Fruit fly (Drosophila melanogaster) whole organism, embryonic: ENCODE results near the gene CG5697.

ENCODE experiments used
- BEAF-32 ChIP-seq: fragments of 200-800 bp; sonication (Bioruptor generic); optimal IDR thresholded peaks from 3 replicates; lab custom pipeline; 2017; ENCODE audit warnings: missing biosample characterization, missing genetic modification characterization, mild to moderate bottlenecking, moderate library complexity, missing genetic modification reagents
- CG1024 ChIP-seq: fragments of 200-800 bp; sonication (Bioruptor generic); IDR thresholded peaks from 2 replicates; pipeline ENCODE4 v1.3.6; 2022; ENCODE audit warnings: missing biosample characterization, missing genetic modification characterization
- CG10267 ChIP-seq: fragments of 200-800 bp; sonication (Bioruptor generic); optimal IDR thresholded peaks from 2 replicates; lab custom pipeline; 2018; ENCODE audit warnings: missing biosample characterization, mild to moderate bottlenecking, missing genetic modification characterization, moderate library complexity
- CG10543 ChIP-seq: fragments of 200-800 bp; sonication (Bioruptor generic); optimal IDR thresholded peaks from 3 replicates; lab custom pipeline; 2017; ENCODE audit warnings: missing biosample characterization, mild to moderate bottlenecking, missing genetic modification characterization, moderate library complexity
- CG12071 ChIP-seq: fragments of 200-800 bp; sonication (Bioruptor generic); optimal IDR thresholded peaks from 3 replicates; lab custom pipeline; 2018; ENCODE audit warnings: missing biosample characterization, mild to moderate bottlenecking, missing genetic modification characterization
- CG12104 ChIP-seq: fragments of 200-800 bp; sonication (Bioruptor generic); optimal IDR thresholded peaks from 3 replicates; lab custom pipeline; 2016; ENCODE audit warnings: missing biosample characterization, missing genetic modification characterization
- CG12299 ChIP-seq: fragments of 200-800 bp; sonication (Bioruptor generic); optimal IDR thresholded peaks from 2 replicates; lab custom pipeline; 2018; ENCODE audit warnings: missing biosample characterization, mild to moderate bottlenecking, missing genetic modification characterization
- CG12744 ChIP-seq: fragments of 200-800 bp; sonication (Bioruptor generic); optimal IDR thresholded peaks from 2 replicates; lab custom pipeline; 2016; ENCODE audit warnings: missing biosample characterization, missing genetic modification characterization
- CG12769 ChIP-seq: fragments of 200-800 bp; sonication (Bioruptor generic); optimal IDR thresholded peaks from 2 replicates; lab custom pipeline; 2019; ENCODE audit warnings: missing biosample characterization, mild to moderate bottlenecking, missing genetic modification characterization, moderate library complexity
- CG13296 ChIP-seq: fragments of 200-800 bp; sonication (Bioruptor generic); optimal IDR thresholded peaks from 3 replicates; lab custom pipeline; 2018; ENCODE audit warnings: missing biosample characterization, mild to moderate bottlenecking, missing genetic modification characterization
- CG14050 ChIP-seq: fragments of 200-800 bp; sonication (Bioruptor generic); IDR thresholded peaks from 3 replicates; pipeline ENCODE4 v1.3.6; 2022; ENCODE audit warnings: missing biosample characterization, missing genetic modification characterization
- CG30020 ChIP-seq: fragments of 200-800 bp; optimal IDR thresholded peaks from 2 replicates; lab custom pipeline; 2019; ENCODE audit warnings: missing biosample characterization, mild to moderate bottlenecking, missing genetic modification characterization, moderate library complexity
- CG3163 ChIP-seq: fragments of 200-800 bp; sonication (Bioruptor generic); optimal IDR thresholded peaks from 3 replicates; lab custom pipeline; 2016; ENCODE audit warnings: missing biosample characterization, missing genetic modification characterization
- CG32767 ChIP-seq: fragments of 200-800 bp; sonication (Bioruptor generic); IDR thresholded peaks from 2 replicates; pipeline ENCODE4 v1.3.6; 2022; ENCODE audit warnings: missing biosample characterization, missing genetic modification characterization
- CG3726 ChIP-seq: fragments of 200-800 bp; sonication (Bioruptor generic); IDR thresholded peaks from 3 replicates; pipeline ENCODE4, ENCODE4 v1.3.6; 2022; ENCODE audit warnings: missing biosample characterization, missing genetic modification characterization
- CG42726 ChIP-seq: fragments of 200-800 bp; sonication (Bioruptor generic); IDR thresholded peaks from 2 replicates; pipeline ENCODE4 v1.3.6; 2022; ENCODE audit warnings: missing biosample characterization, missing genetic modification characterization; ENCODE audit not compliant: partially characterized antibody
- CG7928 ChIP-seq: fragments of 200-800 bp; sonication (Bioruptor generic); optimal IDR thresholded peaks from 2 replicates; lab custom pipeline; 2017; ENCODE audit warnings: missing biosample characterization, mild to moderate bottlenecking, missing genetic modification characterization
- CG8388 ChIP-seq: fragments of 200-800 bp; sonication (Bioruptor generic); optimal IDR thresholded peaks from 2 replicates; lab custom pipeline; 2019; ENCODE audit warnings: missing biosample characterization, mild to moderate bottlenecking, missing genetic modification characterization, moderate library complexity
- CrebB ChIP-seq: fragments of 200-800 bp; sonication (Bioruptor generic); optimal IDR thresholded peaks from 3 replicates; lab custom pipeline; 2018; ENCODE audit warnings: missing biosample characterization, mild to moderate bottlenecking, missing genetic modification characterization
- D ChIP-seq, 2 experiments: fragments of 200-800 bp in 1 of 2; fragments of >200 bp in 1 of 2; sonication (Bioruptor generic) in 1 of 2; optimal IDR thresholded peaks; 2 replicates in 1 of 2; 3 replicates in 1 of 2; lab custom pipeline; 2017; ENCODE audit warnings: mild to moderate bottlenecking in 1 of 2, missing biosample characterization in 1 of 2, missing genetic modification characterization in 1 of 2, missing genetic modification reagents in 1 of 2
- E2f1 ChIP-seq: fragments of 200-800 bp; sonication (Bioruptor generic); IDR thresholded peaks from 2 replicates; pipeline ENCODE4 v1.3.6; 2022; ENCODE audit warnings: missing biosample characterization, missing genetic modification characterization
- Fer1 ChIP-seq: fragments of 200-800 bp; sonication (Bioruptor generic); optimal IDR thresholded peaks from 2 replicates; lab custom pipeline; 2017; ENCODE audit warnings: missing biosample characterization, mild to moderate bottlenecking, missing genetic modification characterization
- Fer2 ChIP-seq: fragments of 200-800 bp; sonication (Bioruptor generic); optimal IDR thresholded peaks from 2 replicates; lab custom pipeline; 2018; ENCODE audit warnings: missing biosample characterization, mild to moderate bottlenecking, missing genetic modification characterization, moderate library complexity
- GATAe ChIP-seq: fragments of 200-800 bp; sonication (Bioruptor generic); conservative IDR thresholded peaks from 2 replicates; pipeline ENCODE4 v1.3.6; 2022; ENCODE audit warnings: missing biosample characterization, missing genetic modification characterization
- HHEX ChIP-seq: fragments of 200-800 bp; sonication (Bioruptor generic); optimal IDR thresholded peaks from 3 replicates; lab custom pipeline; 2017; ENCODE audit warnings: missing biosample characterization, mild to moderate bottlenecking, missing genetic modification characterization, missing genetic modification reagents
- Kr ChIP-seq: fragments of 200-800 bp; sonication (Bioruptor generic); optimal IDR thresholded peaks from 2 replicates; lab custom pipeline; 2017; ENCODE audit warnings: missing biosample characterization, mild to moderate bottlenecking, missing genetic modification characterization
- MBD-R2 ChIP-seq: fragments of 200-800 bp; sonication (Bioruptor generic); IDR thresholded peaks from 2 replicates; pipeline ENCODE4 v1.3.6; 2022; ENCODE audit warnings: missing biosample characterization, missing genetic modification characterization
- Optix ChIP-seq: fragments of 200-800 bp; sonication (Bioruptor generic); IDR thresholded peaks from 3 replicates; pipeline ENCODE4 v1.3.6; 2022; ENCODE audit warnings: missing biosample characterization, missing genetic modification characterization
- Pdp1 ChIP-seq, 2 experiments: fragments of 200-800 bp; sonication (Bioruptor generic); optimal IDR thresholded peaks; 3 replicates each; lab custom pipeline; 2016; ENCODE audit warnings: missing biosample characterization in 2 of 2, missing genetic modification characterization in 2 of 2, mild to moderate bottlenecking in 1 of 2, moderate library complexity in 1 of 2
- Ssrp ChIP-seq: fragments of 200-800 bp; sonication (Bioruptor generic); optimal IDR thresholded peaks from 2 replicates; lab custom pipeline; 2018; ENCODE audit warnings: missing biosample characterization, mild to moderate bottlenecking, missing genetic modification characterization, moderate library complexity
- Stat92E ChIP-seq, 3 experiments: fragments of >200 bp in 2 of 3; fragments of 200-800 bp in 1 of 3; sonication (Bioruptor generic) in 1 of 3; optimal IDR thresholded peaks; 2 replicates each; lab custom pipeline; 2017 to 2019; ENCODE audit warnings: missing biosample characterization in 3 of 3, missing genetic modification characterization in 3 of 3, mild to moderate bottlenecking in 1 of 3, moderate library complexity in 1 of 3
- br ChIP-seq: fragments of >200 bp; optimal IDR thresholded peaks from 2 replicates; lab custom pipeline; 2017
- dan ChIP-seq: fragments of 200-800 bp; sonication (Bioruptor generic); IDR thresholded peaks from 2 replicates; pipeline ENCODE4 v1.3.6; 2022; ENCODE audit warnings: missing biosample characterization, missing genetic modification characterization
- dimm ChIP-seq: fragments of 200-800 bp; sonication (Bioruptor generic); IDR thresholded peaks from 2 replicates; pipeline ENCODE4 v1.3.6; 2022; ENCODE audit warnings: missing biosample characterization, missing genetic modification characterization
- emc ChIP-seq: fragments of 200-800 bp; sonication (Bioruptor generic); optimal IDR thresholded peaks from 2 replicates; lab custom pipeline; 2016; ENCODE audit warnings: missing biosample characterization, missing genetic modification characterization
- eve ChIP-seq, 2 experiments: fragments of >200 bp; optimal IDR thresholded peaks; 2 replicates each; lab custom pipeline; 2017; ENCODE audit warnings: missing biosample characterization in 2 of 2, missing genetic modification characterization in 2 of 2
- gce ChIP-seq: fragments of 200-800 bp; sonication (Bioruptor generic); IDR thresholded peaks from 3 replicates; pipeline ENCODE4 v1.3.6; 2022; ENCODE audit warnings: missing biosample characterization, missing genetic modification characterization
- gt ChIP-seq: fragments of 200-800 bp; sonication (Bioruptor generic); IDR thresholded peaks from 2 replicates; pipeline ENCODE4 v1.3.6; 2022; ENCODE audit warnings: missing biosample characterization, missing genetic modification characterization
- hb ChIP-seq: fragments of 200-800 bp; sonication (Bioruptor generic); IDR thresholded peaks from 3 replicates; pipeline ENCODE4 v1.3.6; 2022; ENCODE audit warnings: missing biosample characterization, missing genetic modification characterization; ENCODE audit not compliant: partially characterized antibody
- hbn ChIP-seq: fragments of 200-800 bp; sonication (Bioruptor generic); IDR thresholded peaks from 2 replicates; pipeline ENCODE4 v1.3.6; 2022; ENCODE audit warnings: missing biosample characterization, missing genetic modification characterization; ENCODE audit not compliant: partially characterized antibody
- ind ChIP-seq: fragments of 200-800 bp; sonication (Bioruptor generic); optimal IDR thresholded peaks from 3 replicates; lab custom pipeline; 2016; ENCODE audit warnings: missing biosample characterization, missing genetic modification characterization
- klu ChIP-seq: fragments of 200-800 bp; sonication (Bioruptor generic); IDR thresholded peaks from 2 replicates; pipeline ENCODE4 v1.3.6; 2022; ENCODE audit warnings: missing biosample characterization, missing genetic modification characterization
- lov ChIP-seq, 2 experiments: fragments of 200-800 bp in 1 of 2; fragments of >200 bp in 1 of 2; sonication (Bioruptor generic) in 1 of 2; IDR thresholded peaks in 1 of 2; optimal IDR thresholded peaks in 1 of 2; 2 replicates in 1 of 2; 3 replicates in 1 of 2; pipeline versions ENCODE4 v1.3.6 to Lab custom; 2017 to 2022; ENCODE audit warnings: missing biosample characterization in 1 of 2, missing genetic modification characterization in 1 of 2
- pnt ChIP-seq: fragments of 200-800 bp; sonication (Bioruptor generic); optimal IDR thresholded peaks from 3 replicates; lab custom pipeline; 2016; ENCODE audit warnings: missing biosample characterization, missing genetic modification characterization
- sna ChIP-seq: fragments of 200-800 bp; sonication (Bioruptor generic); IDR thresholded peaks from 2 replicates; pipeline ENCODE4 v1.3.6; 2022; ENCODE audit warnings: missing biosample characterization, missing genetic modification characterization; ENCODE audit not compliant: partially characterized antibody
- sqz ChIP-seq: fragments of 200-800 bp; sonication (Bioruptor generic); optimal IDR thresholded peaks from 3 replicates; lab custom pipeline; 2018; ENCODE audit warnings: missing biosample characterization, mild to moderate bottlenecking, missing genetic modification characterization
- trh ChIP-seq: fragments of 200-800 bp; sonication (Bioruptor generic); optimal IDR thresholded peaks from 2 replicates; lab custom pipeline; 2016; ENCODE audit warnings: missing biosample characterization, missing genetic modification characterization
- vvl ChIP-seq: fragments of 200-800 bp; sonication (Bioruptor generic); IDR thresholded peaks from 2 replicates; pipeline ENCODE4 v1.3.6; 2022; ENCODE audit warnings: missing biosample characterization, missing genetic modification characterization

CG5697 gene

dm6 chr3R:21065010-21065695, 49.4 kb downstream of the CG5697 start, which contains the start of gene AnxB9 (continued):
- TF ChIP-seq gt (GFP tag; lab: Robert Waterston, UW): no peak
- TF ChIP-seq GATAe (GFP tag; lab: Robert Waterston, UW): no peak
- TF ChIP-seq CG12071 (GFP tag; lab: Kevin White, UChicago): peak; percentile 70
- TF ChIP-seq CG12744 (GFP tag; lab: Kevin White, UChicago): peak; percentile 32
- TF ChIP-seq emc (GFP tag; lab: Kevin White, UChicago): no peak
- no peak for TF ChIP-seq gce (GFP tag; lab: Robert Waterston, UW)
- peak; percentile 57 for TF ChIP-seq Fer1 (GFP tag; lab: Kevin White, UChicago)
- peak; percentile 50 for TF ChIP-seq CrebB (tag; lab: Kevin White, UChicago)
- peak; percentile 70 for TF ChIP-seq CG10543 (GFP tag; lab: Kevin White, UChicago)
- TF ChIP-seq Ssrp (tag; lab: Kevin White, UChicago): no peak
- peak; percentile 19 for TF ChIP-seq HHEX (GFP tag; lab: Kevin White, UChicago)
- TF ChIP-seq CG3163 (GFP tag; lab: Kevin White, UChicago): peak; percentile 43
- no peak for TF ChIP-seq br (lab: Kevin White, UChicago)
- no peak for TF ChIP-seq CG10267 (tag; lab: Kevin White, UChicago)
- TF ChIP-seq dan (GFP tag; lab: Robert Waterston, UW): no peak
- no peak for TF ChIP-seq Fer2 (tag; lab: Kevin White, UChicago)
- TF ChIP-seq lov (optimal IDR thresholded peaks at IDR 0.05; lab: Kevin White, UChicago): no peak
- 0 out of 3 replicates have a peak, but pooled peaks have one; percentile 28 for TF ChIP-seq lov (GFP tag; IDR thresholded peaks at IDR 0.05; lab: Robert Waterston, UW)
- no peak for TF ChIP-seq CG14050
- no peak; the same call in 1 of the 2 replicates for TF ChIP-seq hbn (GFP tag; lab: Robert Waterston, UW)
- no peak for TF ChIP-seq Optix (GFP tag; lab: Robert Waterston, UW)
- TF ChIP-seq Pdp1 (GFP tag; optimal IDR thresholded peaks at IDR 0.05; lab: Kevin White, UChicago): peak in 1 of 2 experiments; percentile 43
- TF ChIP-seq klu (GFP tag; lab: Robert Waterston, UW): no peak
- no peak for TF ChIP-seq pnt (GFP tag; lab: Kevin White, UChicago)
- TF ChIP-seq ind (GFP tag; lab: Kevin White, UChicago): no peak
- TF ChIP-seq sna (GFP tag; lab: Robert Waterston, UW): no peak
- no peak for TF ChIP-seq BEAF-32 (GFP tag; lab: Kevin White, UChicago)
- no peak for TF ChIP-seq D (optimal IDR thresholded peaks at IDR 0.05; lab: Kevin White, UChicago)
- no peak for TF ChIP-seq D (GFP tag; optimal IDR thresholded peaks at IDR 0.05; lab: Kevin White, UChicago)
- peak; percentile 39; the same call in 1 of the 2 replicates for TF ChIP-seq E2f1 (GFP tag; lab: Robert Waterston, UW)
- no peak for TF ChIP-seq trh (GFP tag; lab: Kevin White, UChicago)
- TF ChIP-seq CG12104 (GFP tag; lab: Kevin White, UChicago): no peak
- no peak; the same call in 2 of the 3 replicates for TF ChIP-seq hb
- no peak for TF ChIP-seq CG3726
- no peak for TF ChIP-seq CG1024 (GFP tag; lab: Robert Waterston, UW)
- TF ChIP-seq MBD-R2 (GFP tag; lab: Robert Waterston, UW): no peak
- no peak for TF ChIP-seq eve (GFP tag; optimal IDR thresholded peaks at IDR 0.05; lab: Kevin White, UChicago)
- peak; percentile 77; the same call in 1 of the 2 replicates for TF ChIP-seq CG42726 (GFP tag; lab: Robert Waterston, UW)
- no peak for TF ChIP-seq CG32767 (GFP tag; lab: Robert Waterston, UW)
- TF ChIP-seq CG30020: no peak
- TF ChIP-seq dimm (GFP tag; lab: Robert Waterston, UW): no peak
- no peak for TF ChIP-seq Kr (GFP tag; lab: Kevin White, UChicago)
- no peak for TF ChIP-seq CG8388 (GFP tag; lab: Kevin White, UChicago)
- TF ChIP-seq CG13296 (GFP tag; lab: Kevin White, UChicago): peak; percentile 48
- TF ChIP-seq vvl (GFP tag; lab: Robert Waterston, UW): peak; percentile 59
- TF ChIP-seq CG12299 (tag; lab: Kevin White, UChicago): peak; percentile 32
- no peak for TF ChIP-seq CG7928 (GFP tag; lab: Kevin White, UChicago)
- peak; percentile 9 for TF ChIP-seq CG12769 (tag; lab: Kevin White, UChicago)
- TF ChIP-seq sqz (GFP tag; lab: Kevin White, UChicago): peak; percentile 33
- peak in 1 of 3 experiments; percentile 37 for TF ChIP-seq Stat92E (GFP tag; optimal IDR thresholded peaks at IDR 0.05; lab: Kevin White, UChicago)
